Fruit fly (Drosophila melanogaster) whole organism, embryonic: ENCODE results near the gene mh.

ENCODE experiments used
- Antp ChIP-seq: fragments of 200-800 bp; sonication (Bioruptor generic); optimal IDR thresholded peaks from 3 replicates; lab custom pipeline; 2016; ENCODE audit warnings: missing biosample characterization, missing genetic modification characterization
- Atf-2 ChIP-seq: fragments of 200-800 bp; sonication (Bioruptor generic); optimal IDR thresholded peaks from 2 replicates; lab custom pipeline; 2016; ENCODE audit warnings: missing biosample characterization, missing genetic modification characterization
- B-H1 ChIP-seq: fragments of 200-800 bp; sonication (Bioruptor generic); IDR thresholded peaks from 3 replicates; pipeline ENCODE4 v1.3.6; 2022; ENCODE audit warnings: missing biosample characterization, missing genetic modification characterization
- Bteb2 ChIP-seq: fragments of 200-800 bp; sonication (Bioruptor generic); optimal IDR thresholded peaks from 2 replicates; lab custom pipeline; 2016; ENCODE audit warnings: missing biosample characterization, missing genetic modification characterization
- CG10147 ChIP-seq: fragments of 200-800 bp; sonication (Bioruptor generic); optimal IDR thresholded peaks from 2 replicates; lab custom pipeline; 2019; ENCODE audit warnings: missing biosample characterization, mild to moderate bottlenecking, missing genetic modification characterization, moderate library complexity
- CG10565 ChIP-seq: fragments of 200-800 bp; sonication (Bioruptor generic); optimal IDR thresholded peaks from 3 replicates; lab custom pipeline; 2016; ENCODE audit warnings: missing biosample characterization, mild to moderate bottlenecking, missing genetic modification characterization
- CG11085 ChIP-seq: fragments of 200-800 bp; sonication (Bioruptor generic); IDR thresholded peaks from 2 replicates; pipeline ENCODE4 v1.3.6; 2022; ENCODE audit warnings: missing biosample characterization, missing genetic modification characterization
- CG13123 ChIP-seq: fragments of 200-800 bp; sonication (Bioruptor generic); optimal IDR thresholded peaks from 2 replicates; lab custom pipeline; 2016; ENCODE audit warnings: missing biosample characterization, missing genetic modification characterization
- CG13287 ChIP-seq: fragments of 200-800 bp; sonication (Bioruptor generic); IDR thresholded peaks from 2 replicates; pipeline ENCODE4 v1.3.6; 2022; ENCODE audit warnings: missing biosample characterization, missing genetic modification characterization; ENCODE audit not compliant: partially characterized antibody
- CG13296 ChIP-seq: fragments of 200-800 bp; sonication (Bioruptor generic); optimal IDR thresholded peaks from 3 replicates; lab custom pipeline; 2018; ENCODE audit warnings: missing biosample characterization, mild to moderate bottlenecking, missing genetic modification characterization
- CG16813 ChIP-seq: fragments of 200-800 bp; sonication (Bioruptor generic); IDR thresholded peaks from 3 replicates; pipeline ENCODE4 v1.3.6; 2022; ENCODE audit warnings: missing biosample characterization, missing genetic modification characterization; ENCODE audit not compliant: partially characterized antibody
- CG16863 ChIP-seq: fragments of 200-800 bp; sonication (Bioruptor generic); optimal IDR thresholded peaks from 3 replicates; lab custom pipeline; 2016; ENCODE audit warnings: missing biosample characterization, missing genetic modification characterization
- CG2889 ChIP-seq: fragments of 200-800 bp; sonication (Bioruptor generic); IDR thresholded peaks from 3 replicates; pipeline ENCODE4 v1.3.6; 2022; ENCODE audit warnings: missing biosample characterization, missing genetic modification characterization
- CG30431 ChIP-seq: fragments of 200-800 bp; sonication (Bioruptor generic); optimal IDR thresholded peaks from 2 replicates; lab custom pipeline; 2017; ENCODE audit warnings: missing biosample characterization, missing genetic modification characterization
- CG31224 ChIP-seq: fragments of 200-800 bp; sonication (Bioruptor generic); IDR thresholded peaks from 2 replicates; pipeline ENCODE4 v1.3.6; 2022; ENCODE audit warnings: missing biosample characterization, missing genetic modification characterization
- CG34422 ChIP-seq: fragments of 200-800 bp; sonication (Bioruptor generic); IDR thresholded peaks from 3 replicates; pipeline ENCODE4 v1.3.6; 2022; ENCODE audit warnings: missing biosample characterization, missing genetic modification characterization
- CG7839 ChIP-seq: fragments of 200-800 bp; sonication (Bioruptor generic); optimal IDR thresholded peaks from 3 replicates; lab custom pipeline; 2018; ENCODE audit warnings: missing biosample characterization, mild to moderate bottlenecking, missing genetic modification characterization, moderate library complexity
- CG7963 ChIP-seq: fragments of 200-800 bp; sonication (Bioruptor generic); IDR thresholded peaks from 3 replicates; pipeline ENCODE4 v1.3.6; 2022; ENCODE audit warnings: missing biosample characterization, missing genetic modification characterization; ENCODE audit not compliant: partially characterized antibody
- CG8290 ChIP-seq, 3 experiments: fragments of 200-800 bp; sonication (Bioruptor generic); optimal IDR thresholded peaks; 2 replicates each; lab custom pipeline; 2016 to 2019; ENCODE audit warnings: missing biosample characterization in 3 of 3, missing genetic modification characterization in 3 of 3, mild to moderate bottlenecking in 2 of 3, moderate library complexity in 1 of 3
- CG8359 ChIP-seq: fragments of 200-800 bp; sonication (Bioruptor generic); optimal IDR thresholded peaks from 2 replicates; lab custom pipeline; 2017; ENCODE audit warnings: missing biosample characterization, mild to moderate bottlenecking, missing genetic modification characterization, borderline replicate concordance
- CG9876 ChIP-seq: fragments of 200-800 bp; sonication (Bioruptor generic); optimal IDR thresholded peaks from 2 replicates; lab custom pipeline; 2016; ENCODE audit warnings: missing biosample characterization, missing genetic modification characterization
- Doc3 ChIP-seq: fragments of 200-800 bp; sonication (Bioruptor generic); IDR thresholded peaks from 3 replicates; pipeline ENCODE4 v1.3.6; 2022; ENCODE audit warnings: missing biosample characterization, missing genetic modification characterization; ENCODE audit not compliant: partially characterized antibody
- Fer3 ChIP-seq: fragments of 200-800 bp; sonication (Bioruptor generic); optimal IDR thresholded peaks from 2 replicates; lab custom pipeline; 2018; ENCODE audit warnings: missing biosample characterization, mild to moderate bottlenecking, missing genetic modification characterization, moderate library complexity
- Hmx ChIP-seq: fragments of 200-800 bp; sonication (Bioruptor generic); optimal IDR thresholded peaks from 2 replicates; lab custom pipeline; 2016; ENCODE audit warnings: missing biosample characterization, missing genetic modification characterization
- Hr51 ChIP-seq, 2 experiments: fragments of 200-800 bp; sonication (Bioruptor generic); optimal IDR thresholded peaks; 2 replicates in 1 of 2; 3 replicates in 1 of 2; lab custom pipeline; 2016 to 2018; ENCODE audit warnings: missing biosample characterization in 2 of 2, missing genetic modification characterization in 2 of 2, mild to moderate bottlenecking in 1 of 2, moderate library complexity in 1 of 2
- Meics ChIP-seq: fragments of 200-800 bp; sonication (Bioruptor generic); optimal IDR thresholded peaks from 2 replicates; lab custom pipeline; 2017; ENCODE audit warnings: missing biosample characterization, mild to moderate bottlenecking, missing genetic modification characterization
- Mes4 ChIP-seq: fragments of 200-800 bp; sonication (Bioruptor generic); optimal IDR thresholded peaks from 2 replicates; lab custom pipeline; 2016; ENCODE audit warnings: missing biosample characterization, missing genetic modification characterization
- Scr ChIP-seq: fragments of 200-800 bp; sonication (Bioruptor generic); IDR thresholded peaks from 2 replicates; pipeline ENCODE4 v1.3.6; 2022; ENCODE audit warnings: missing biosample characterization, missing genetic modification characterization; ENCODE audit not compliant: partially characterized antibody
- Xbp1 ChIP-seq: fragments of 200-800 bp; sonication (Bioruptor generic); optimal IDR thresholded peaks from 3 replicates; lab custom pipeline; 2016; ENCODE audit warnings: missing biosample characterization, mild to moderate bottlenecking, missing genetic modification characterization
- br ChIP-seq: fragments of >200 bp; optimal IDR thresholded peaks from 2 replicates; lab custom pipeline; 2017
- btn ChIP-seq: fragments of 200-800 bp; sonication (Bioruptor generic); optimal IDR thresholded peaks from 2 replicates; lab custom pipeline; 2016; ENCODE audit warnings: missing biosample characterization, missing genetic modification characterization
- cas ChIP-seq: fragments of 200-800 bp; sonication (Bioruptor generic); IDR thresholded peaks from 2 replicates; pipeline ENCODE4 v1.3.6; 2022; ENCODE audit warnings: missing biosample characterization, missing genetic modification characterization
- cg ChIP-seq: fragments of 200-800 bp; sonication (Bioruptor generic); optimal IDR thresholded peaks from 3 replicates; lab custom pipeline; 2019; ENCODE audit warnings: missing biosample characterization, mild to moderate bottlenecking, missing genetic modification characterization, moderate library complexity
- disco-r ChIP-seq: fragments of 200-800 bp; sonication (Bioruptor generic); optimal IDR thresholded peaks from 2 replicates; lab custom pipeline; 2016; ENCODE audit warnings: missing biosample characterization, missing genetic modification characterization
- esg ChIP-seq: fragments of 200-800 bp; sonication (Bioruptor generic); conservative IDR thresholded peaks from 2 replicates; pipeline ENCODE4 v1.3.6; 2022; ENCODE audit warnings: missing biosample characterization, missing genetic modification characterization
- ewg ChIP-seq: fragments of 200-800 bp; sonication (Bioruptor generic); optimal IDR thresholded peaks from 3 replicates; lab custom pipeline; 2017; ENCODE audit warnings: mild to moderate bottlenecking, missing biosample characterization, missing genetic modification reagents, missing genetic modification characterization
- fd96Cb ChIP-seq: fragments of 200-800 bp; sonication (Bioruptor generic); optimal IDR thresholded peaks from 2 replicates; lab custom pipeline; 2018; ENCODE audit warnings: missing biosample characterization, mild to moderate bottlenecking, missing genetic modification characterization, moderate library complexity
- fru ChIP-seq: fragments of >200 bp; optimal IDR thresholded peaks from 2 replicates; lab custom pipeline; 2017
- gfzf ChIP-seq: fragments of 200-800 bp; sonication (Bioruptor generic); optimal IDR thresholded peaks from 2 replicates; lab custom pipeline; 2016; ENCODE audit warnings: missing biosample characterization, mild to moderate bottlenecking, missing genetic modification characterization, moderate library complexity
- her ChIP-seq: fragments of 200-800 bp; sonication (Bioruptor generic); optimal IDR thresholded peaks from 2 replicates; lab custom pipeline; 2016; ENCODE audit warnings: missing biosample characterization, missing genetic modification characterization
- lbe ChIP-seq: fragments of 200-800 bp; sonication (Bioruptor generic); optimal IDR thresholded peaks from 2 replicates; lab custom pipeline; 2016; ENCODE audit warnings: missing biosample characterization, mild to moderate bottlenecking, missing genetic modification characterization
- lilli ChIP-seq: fragments of 200-800 bp; sonication (Bioruptor generic); optimal IDR thresholded peaks from 3 replicates; lab custom pipeline; 2016; ENCODE audit warnings: missing biosample characterization, missing genetic modification characterization
- odd ChIP-seq: fragments of 200-800 bp; sonication (Bioruptor generic); optimal IDR thresholded peaks from 2 replicates; lab custom pipeline; 2017; ENCODE audit warnings: missing biosample characterization, mild to moderate bottlenecking, missing genetic modification characterization
- org-1 ChIP-seq: fragments of 200-800 bp; sonication (Bioruptor generic); optimal IDR thresholded peaks from 2 replicates; lab custom pipeline; 2017; ENCODE audit warnings: missing biosample characterization, missing genetic modification characterization
- pan ChIP-seq, 4 experiments: fragments of >200 bp in 3 of 4; fragments of 200-800 bp in 1 of 4; sonication (Bioruptor generic) in 1 of 4; optimal IDR thresholded peaks in 3 of 4; IDR thresholded peaks in 1 of 4; 2 replicates each; pipeline versions ENCODE4 v1.3.6 to Lab custom; 2017 to 2022; ENCODE audit warnings: missing biosample characterization in 2 of 4, missing genetic modification characterization in 2 of 4, mixed read lengths in 1 of 4
- peb ChIP-seq: fragments of 200-800 bp; sonication (Bioruptor generic); IDR thresholded peaks from 2 replicates; pipeline ENCODE4 v1.3.6; 2022; ENCODE audit warnings: missing biosample characterization, missing genetic modification characterization
- phol ChIP-seq: fragments of 200-800 bp; sonication (Bioruptor generic); optimal IDR thresholded peaks from 3 replicates; lab custom pipeline; 2018; ENCODE audit warnings: missing biosample characterization, mild to moderate bottlenecking, missing genetic modification characterization, moderate library complexity
- pum ChIP-seq: fragments of 200-800 bp; sonication (Bioruptor generic); optimal IDR thresholded peaks from 2 replicates; lab custom pipeline; 2016; ENCODE audit warnings: missing biosample characterization, missing genetic modification characterization
- unc-4 ChIP-seq: fragments of 200-800 bp; sonication (Bioruptor generic); IDR thresholded peaks from 2 replicates; pipeline ENCODE4 v1.3.6; 2022; ENCODE audit warnings: missing biosample characterization, missing genetic modification characterization; ENCODE audit not compliant: partially characterized antibody
- usp ChIP-seq: fragments of >200 bp; optimal IDR thresholded peaks from 2 replicates; lab custom pipeline; 2017; ENCODE audit warnings: missing biosample characterization, missing genetic modification characterization

The mh gene

DNA sequence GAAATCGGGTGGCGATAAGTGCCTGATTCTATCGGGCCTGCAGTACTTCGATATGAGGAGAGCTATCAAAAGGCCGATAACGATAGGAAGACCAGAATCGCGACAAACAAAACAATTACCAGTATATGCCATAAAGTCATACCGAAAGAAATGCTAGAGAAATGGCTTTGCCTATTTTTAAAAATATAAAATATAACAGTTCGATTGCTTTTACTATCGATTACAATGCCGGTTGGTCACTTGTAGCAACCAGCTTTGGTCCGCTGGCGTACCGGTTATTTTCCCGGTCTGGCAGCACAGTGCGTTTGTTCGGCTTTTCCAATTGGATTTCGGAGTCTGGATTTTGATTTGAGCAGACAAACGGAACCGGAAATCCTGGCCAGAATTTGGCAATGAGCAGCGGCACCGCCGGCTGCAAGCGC is 12.8 kb downstream of the mh start, which contains the start of the genes shtd, CG6294 and CG6299 (continued):
- TF ChIP-seq esg (GFP tag; lab: Robert Waterston, UW) (no peak), cg (GFP tag; lab: Kevin White, UChicago) (no peak), CG8290 (GFP tag; optimal IDR thresholded peaks at IDR 0.05; lab: Kevin White, UChicago) (peak; percentile 60), CG8290 (tag; optimal IDR thresholded peaks at IDR 0.05; lab: Kevin White, UChicago) (no peak), Hmx (GFP tag; lab: Kevin White, UChicago) (no peak), CG8359 (GFP tag; lab: Kevin White, UChicago) (no peak), disco-r (GFP tag; lab: Kevin White, UChicago) (no peak), CG10565 (GFP tag; lab: Kevin White, UChicago) (no peak), lbe (GFP tag; lab: Kevin White, UChicago) (no peak), btn (GFP tag; lab: Kevin White, UChicago) (no peak), her (no peak), Scr (GFP tag; lab: Robert Waterston, UW) (peak; percentile 92), CG34422 (GFP tag; lab: Robert Waterston, UW) (0 out of 3 replicates have a peak, but pooled peaks have one; percentile 16), Hr51 (GFP tag; optimal IDR thresholded peaks at IDR 0.05; lab: Kevin White, UChicago) (no peak), CG30431 (no peak), Mes4 (no peak), CG9876 (GFP tag; lab: Kevin White, UChicago) (no peak), CG16813 (GFP tag; lab: Robert Waterston, UW) (peak; percentile 96), Xbp1 (GFP tag; lab: Kevin White, UChicago) (peak; percentile 32), pum (no peak), CG13296 (no peak), Atf-2 (GFP tag; lab: Kevin White, UChicago) (no peak), unc-4 (GFP tag; lab: Robert Waterston, UW) (peak; percentile 86), CG2889 (no peak), peb (GFP tag; lab: Robert Waterston, UW) (no peak), fru (lab: Kevin White, UChicago) (no peak), pan (optimal IDR thresholded peaks at IDR 0.05; lab: Kevin White, UChicago) (no peak), pan (GFP tag; optimal IDR thresholded peaks at IDR 0.05 in 1 of 2, IDR thresholded peaks at IDR 0.05 in 1 of 2) (no peak), Fer3 (tag; lab: Kevin White, UChicago) (no peak), Antp (GFP tag; lab: Kevin White, UChicago) (peak; percentile 1), CG31224 (no peak), CG10147 (GFP tag; lab: Kevin White, UChicago) (no peak), Meics (GFP tag; lab: Kevin White, UChicago) (no peak), Doc3 (peak; percentile 83), org-1 (GFP tag; lab: Kevin White, UChicago) (no peak), br (lab: Kevin White, UChicago) (no peak), CG13287 (peak; percentile 95), CG16863 (GFP tag; lab: Kevin White, UChicago) (no peak), cas (GFP tag; lab: Robert Waterston, UW) (no peak), CG7963 (GFP tag; lab: Robert Waterston, UW) (peak; percentile 99), CG7839 (tag; lab: Kevin White, UChicago) (no peak), Bteb2 (no peak), fd96Cb (tag; lab: Kevin White, UChicago) (no peak), odd (GFP tag; lab: Kevin White, UChicago) (no peak), gfzf (GFP tag; lab: Kevin White, UChicago) (peak; percentile 16), lilli (GFP tag; lab: Kevin White, UChicago) (peak; percentile 18), CG11085 (GFP tag; lab: Robert Waterston, UW) (no peak), usp (GFP tag; lab: Kevin White, UChicago) (no peak), CG13123 (GFP tag; lab: Kevin White, UChicago) (no peak), phol (peak; percentile 67), B-H1 (GFP tag; lab: Robert Waterston, UW) (no peak), ewg (GFP tag; lab: Kevin White, UChicago) (no peak)
